Worm (Caenorhabditis elegans) whole organism, L4 larva: ENCODE measurements around the gene Y22D7AR.6.
A peak's percentile ranks its signal among the peaks of the same experiment; 100 is the strongest.

Source experiments
- D1046.2 ChIP-seq: fragments of 200-800 bp; sonication (Bioruptor generic); IDR thresholded peaks from 2 replicates; pipeline ENCODE4 v1.3.6; 2022; ENCODE audit warnings: missing genetic modification characterization, missing compliant biosample characterization
- F10B5.3 ChIP-seq: sonication (generic microtip); optimal IDR thresholded peaks from 2 replicates; lab custom pipeline; 2016; ENCODE audit warnings: mild to moderate bottlenecking, missing genetic modification characterization, missing compliant biosample characterization
- F37D6.2 ChIP-seq: sonication (generic microtip); optimal IDR thresholded peaks from 2 replicates; lab custom pipeline; 2016; ENCODE audit warnings: mild to moderate bottlenecking, missing genetic modification characterization, missing compliant biosample characterization
- Y48G9A.11 ChIP-seq: fragments of 200-800 bp; sonication (Bioruptor generic); IDR thresholded peaks from 2 replicates; pipeline ENCODE4 v1.3.6; 2022; ENCODE audit warnings: missing genetic modification reagents, missing genetic modification characterization, missing compliant biosample characterization
- aha-1 ChIP-seq: fragments of 150-350 bp; peaks from one replicate; lab custom pipeline; 2014; ENCODE audit warnings: missing biosample characterization, missing genetic modification characterization
- ama-1 ChIP-seq: fragments of 150-350 bp; optimal IDR thresholded peaks from 2 replicates; lab custom pipeline; 2014; ENCODE audit warnings: inconsistent platforms, mixed read lengths
- arid-1 ChIP-seq: fragments of 200-800 bp; sonication (Bioruptor generic); conservative IDR thresholded peaks from 2 replicates; pipeline ENCODE4 v1.3.6; 2022; ENCODE audit warnings: missing genetic modification reagents, missing genetic modification characterization, missing compliant biosample characterization
- attf-4 ChIP-seq: sonication (generic microtip); optimal IDR thresholded peaks from 3 replicates; lab custom pipeline; 2017; ENCODE audit warnings: missing biosample characterization, missing genetic modification characterization
- ceh-20 ChIP-seq: fragments of 200-800 bp; sonication (Bioruptor generic); IDR thresholded peaks from 2 replicates; pipeline ENCODE4 v1.3.6; 2022; ENCODE audit warnings: missing genetic modification reagents, missing genetic modification characterization, missing compliant biosample characterization
- ceh-28 ChIP-seq: fragments of 150-350 bp; optimal IDR thresholded peaks from 2 replicates; lab custom pipeline; 2014; ENCODE audit warnings: missing biosample characterization, missing genetic modification reagents, missing genetic modification characterization
- ceh-82 ChIP-seq: sonication (generic microtip); optimal IDR thresholded peaks from 2 replicates; lab custom pipeline; 2017; ENCODE audit warnings: missing biosample characterization, missing genetic modification characterization
- daf-16 ChIP-seq, 3 experiments: sonication (generic microtip); optimal IDR thresholded peaks; 2 replicates each; lab custom pipeline; 2016 to 2017; ENCODE audit warnings: missing genetic modification characterization in 3 of 3, missing genetic modification reagents in 3 of 3, mild to moderate bottlenecking in 2 of 3, missing compliant biosample characterization in 2 of 3, missing biosample characterization in 1 of 3, moderate library complexity in 1 of 3
- dpl-1 ChIP-seq: fragments of 150-350 bp; optimal IDR thresholded peaks from 2 replicates; lab custom pipeline; 2014; ENCODE audit warnings: missing biosample characterization, missing genetic modification reagents, missing genetic modification characterization
- duxl-1 ChIP-seq: sonication (generic microtip); optimal IDR thresholded peaks from 2 replicates; lab custom pipeline; 2016; ENCODE audit warnings: mild to moderate bottlenecking, missing genetic modification characterization, moderate library complexity, missing compliant biosample characterization; ENCODE audit not compliant: poor library complexity
- fos-1 ChIP-seq: fragments of 150-350 bp; optimal IDR thresholded peaks from 2 replicates; lab custom pipeline; 2014; ENCODE audit warnings: missing biosample characterization, missing genetic modification characterization
- gei-8 ChIP-seq: fragments of 200-800 bp; sonication (Bioruptor generic); optimal IDR thresholded peaks from 2 replicates; lab custom pipeline; 2018; ENCODE audit warnings: mild to moderate bottlenecking, missing genetic modification characterization, missing compliant biosample characterization
- hlh-11 ChIP-seq: fragments of 200-800 bp; sonication (Bioruptor generic); optimal IDR thresholded peaks from 2 replicates; lab custom pipeline; 2018; ENCODE audit warnings: mild to moderate bottlenecking, missing genetic modification characterization, missing compliant biosample characterization
- lin-13 ChIP-seq: fragments of 150-350 bp; optimal IDR thresholded peaks from 2 replicates; lab custom pipeline; 2014; ENCODE audit warnings: missing biosample characterization, missing genetic modification reagents, missing genetic modification characterization
- madf-5 ChIP-seq, 2 experiments: fragments of 200-800 bp; sonication (Bioruptor generic); IDR thresholded peaks; 2 replicates each; pipeline ENCODE4 v1.3.6; 2022; ENCODE audit warnings: missing compliant biosample characterization in 2 of 2, missing genetic modification characterization in 2 of 2
- mdt-29 ChIP-seq: fragments of 200-800 bp; sonication (Bioruptor generic); IDR thresholded peaks from 2 replicates; pipeline ENCODE4 v1.3.6; 2022; ENCODE audit warnings: missing genetic modification reagents, missing genetic modification characterization, missing compliant biosample characterization
- nhr-102 ChIP-seq: sonication (generic microtip); optimal IDR thresholded peaks from 2 replicates; lab custom pipeline; 2016; ENCODE audit warnings: mild to moderate bottlenecking, missing genetic modification characterization, moderate library complexity, missing compliant biosample characterization
- nhr-41 ChIP-seq: fragments of 200-800 bp; sonication (Bioruptor generic); IDR thresholded peaks from 2 replicates; pipeline ENCODE4 v1.3.6; 2022; ENCODE audit warnings: missing genetic modification reagents, missing genetic modification characterization, missing compliant biosample characterization
- nhr-77 ChIP-seq: fragments of 150-350 bp; optimal IDR thresholded peaks from 2 replicates; lab custom pipeline; 2014; ENCODE audit warnings: missing biosample characterization, missing genetic modification characterization
- pqm-1 ChIP-seq: sonication (generic microtip); optimal IDR thresholded peaks from 2 replicates; lab custom pipeline; 2017; ENCODE audit warnings: missing biosample characterization, missing genetic modification characterization
- sdz-12 ChIP-seq: fragments of 200-800 bp; sonication (Bioruptor generic); optimal IDR thresholded peaks from 2 replicates; lab custom pipeline; 2018; ENCODE audit warnings: mild to moderate bottlenecking, missing genetic modification characterization, missing compliant biosample characterization
- skn-1 ChIP-seq: fragments of 150-350 bp; optimal IDR thresholded peaks from 2 replicates; lab custom pipeline; 2014; ENCODE audit warnings: missing biosample characterization, missing genetic modification characterization
- unc-62 ChIP-seq, 3 experiments: fragments of 150-350 bp in 1 of 3; sonication (generic microtip); optimal IDR thresholded peaks in 2 of 3; peaks in 1 of 3; 1 replicate in 1 of 3; 2 replicates in 2 of 3; lab custom pipeline; 2014 to 2017; ENCODE audit warnings: missing biosample characterization in 3 of 3, missing genetic modification characterization in 3 of 3, missing genetic modification reagents in 3 of 3, missing genotype in 1 of 3

Y22D7AR.6 gene

DNA sequence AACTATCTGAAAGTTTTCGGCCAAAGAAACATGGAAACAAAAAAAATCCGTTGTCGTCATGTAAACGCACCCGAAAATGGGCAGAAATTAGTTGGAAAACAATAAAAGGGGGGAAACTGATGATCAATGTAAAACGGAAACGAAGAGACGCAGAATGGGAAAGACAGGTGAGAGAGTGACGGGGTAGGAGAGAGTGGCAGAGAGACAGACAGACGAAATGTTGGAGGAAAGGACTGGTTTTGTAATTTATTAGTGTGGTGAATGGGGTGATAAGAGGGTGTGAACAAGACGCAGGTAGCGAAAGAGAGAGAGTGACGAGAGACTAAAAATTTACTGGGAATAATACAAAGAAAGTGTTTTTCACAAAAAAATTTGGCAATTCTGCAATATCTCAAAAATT, 4.5 kb upstream of the Y22D7AR.6 start (continued):
- TF ChIP-seq daf-16 (GFP tag; optimal IDR thresholded peaks at IDR 0.05; lab: Kevin White, UChicago) = peak in 1 of 2 experiments; percentile 32
- peak; percentile 82 for TF ChIP-seq daf-16 (tag; optimal IDR thresholded peaks at IDR 0.05; lab: Kevin White, UChicago)
- TF ChIP-seq Y48G9A.11 (GFP tag; lab: Robert Waterston, UW) = no peak
- TF ChIP-seq, all 104 proteins: peak for 36

ce11 chrIII:1680393-1680792, 3.9 kb upstream of the Y22D7AR.6 start:
- no peak for TF ChIP-seq D1046.2 (GFP tag; lab: Robert Waterston, UW)
- TF ChIP-seq sdz-12 = no peak
- peak in 1 of 2 experiments; percentile 62 for TF ChIP-seq unc-62 (GFP tag; optimal IDR thresholded peaks at IDR 0.05 in 1 of 2; lab: Kevin White, UChicago)
- TF ChIP-seq unc-62 (tag; optimal IDR thresholded peaks at IDR 0.05; lab: Kevin White, UChicago) = no peak

- TF ChIP-seq unc-62 (GFP tag; optimal IDR thresholded peaks at IDR 0.05 in 1 of 2; lab: Kevin White, UChicago) (peak in 1 of 2 experiments; percentile 55), unc-62 (tag; optimal IDR thresholded peaks at IDR 0.05; lab: Kevin White, UChicago) (no peak), nhr-77 (tag; lab: Kevin White, UChicago) (no peak)
- TF ChIP-seq, all 104 proteins: peak for 1
Measured at ce11 chrIII:1678671-1679070, 2.1 kb upstream of the Y22D7AR.6 start.

ce11 chrIII:1674760-1675159, 1.8 kb downstream of the Y22D7AR.6 start:
- TF ChIP-seq ama-1 = no peak
- TF ChIP-seq gei-8 = no peak
- no peak for TF ChIP-seq ceh-82 (tag; lab: Kevin White, UChicago)
- TF ChIP-seq madf-5 (GFP tag; IDR thresholded peaks at IDR 0.05; lab: Robert Waterston, UW) = no peak
- TF ChIP-seq hlh-11 = no peak
- TF ChIP-seq nhr-41 (GFP tag; lab: Robert Waterston, UW) = no peak
- TF ChIP-seq fos-1 = no peak
- no peak for TF ChIP-seq F37D6.2 (tag; lab: Kevin White, UChicago)

ce11 chrIII:1673320-1673719, 3.2 kb downstream of the Y22D7AR.6 start:
- TF ChIP-seq fos-1 = no peak
- TF ChIP-seq attf-4 (tag; lab: Kevin White, UChicago) = no peak
- TF ChIP-seq daf-16 (GFP tag; optimal IDR thresholded peaks at IDR 0.05; lab: Kevin White, UChicago) = no peak
- TF ChIP-seq daf-16 (tag; optimal IDR thresholded peaks at IDR 0.05; lab: Kevin White, UChicago) = no peak
- no peak for TF ChIP-seq ceh-20 (GFP tag; lab: Robert Waterston, UW)
- no peak for TF ChIP-seq mdt-29 (GFP tag; lab: Robert Waterston, UW)
- TF ChIP-seq skn-1 (tag; lab: Kevin White, UChicago) = no peak
- peak; percentile 18 for TF ChIP-seq aha-1 (tag; lab: Kevin White, UChicago)

DNA sequence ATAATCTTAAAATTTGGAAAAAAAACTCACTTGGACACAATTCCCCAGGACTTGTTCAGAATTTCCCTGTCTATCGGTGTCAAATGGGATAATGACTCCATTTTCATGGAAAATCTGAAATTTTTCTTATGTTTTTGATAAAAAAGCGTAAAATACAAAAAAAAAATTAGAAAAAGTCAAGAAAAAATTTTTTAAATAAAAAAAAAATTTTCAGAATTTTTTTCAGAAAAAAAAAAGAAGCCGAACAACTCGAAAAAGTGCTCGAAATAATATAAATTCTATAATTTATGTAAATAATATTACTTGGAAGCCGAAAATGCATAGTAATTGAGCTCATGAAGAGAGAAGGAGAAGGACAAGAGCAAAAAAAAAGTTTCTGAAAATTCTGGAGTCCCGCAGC, 8.0 kb downstream of the Y22D7AR.6 start, which contains the start of gene glb-30:
glb-30 (minus strand) TSS at position 101 of the 400 bp plus-strand sequence.
- TF ChIP-seq dpl-1 (GFP tag; lab: Kevin White, UChicago) (no peak), lin-13 (no peak), daf-16 (GFP tag; optimal IDR thresholded peaks at IDR 0.05; lab: Kevin White, UChicago) (no peak), daf-16 (tag; optimal IDR thresholded peaks at IDR 0.05; lab: Kevin White, UChicago) (no peak), attf-4 (tag; lab: Kevin White, UChicago) (no peak), F10B5.3 (no peak), nhr-102 (tag; lab: Kevin White, UChicago) (no peak), F37D6.2 (tag; lab: Kevin White, UChicago) (no peak), arid-1 (no peak), mdt-29 (GFP tag; lab: Robert Waterston, UW) (no peak)

ce11 chrIII:1666893-1667292, 9.6 kb downstream of the Y22D7AR.6 start:
- TF ChIP-seq madf-5 (GFP tag; IDR thresholded peaks at IDR 0.05; lab: Robert Waterston, UW) (0 out of 4 replicates have a peak, but pooled peaks of 1 of the 2 experiments have one; percentile 22), ceh-28 (tag; lab: Kevin White, UChicago) (peak; percentile 81), pqm-1 (tag; lab: Kevin White, UChicago) (no peak), duxl-1 (tag; lab: Kevin White, UChicago) (no peak), nhr-41 (GFP tag; lab: Robert Waterston, UW) (no peak)
- TF ChIP-seq, all 104 proteins: peak for 2
